Fruit fly (Drosophila melanogaster) whole organism, prepupa: ENCODE measurements around the gene sif.

Experiments used
- Blimp-1 ChIP-seq: fragments of 200-800 bp; sonication (Bioruptor generic); optimal IDR thresholded peaks from 3 replicates; lab custom pipeline; 2017; ENCODE audit warnings: missing biosample characterization, missing genetic modification characterization, mild to moderate bottlenecking, moderate library complexity, missing genetic modification reagents
- CG10631 ChIP-seq: fragments of 200-800 bp; sonication (Bioruptor generic); optimal IDR thresholded peaks from 2 replicates; lab custom pipeline; 2016; ENCODE audit warnings: missing biosample characterization, missing genetic modification characterization
- CG10669 ChIP-seq: fragments of 200-800 bp; sonication (Bioruptor generic); optimal IDR thresholded peaks from 3 replicates; lab custom pipeline; 2018; ENCODE audit warnings: missing biosample characterization, mild to moderate bottlenecking, missing genetic modification characterization, moderate library complexity
- CG11294 ChIP-seq: fragments of 200-800 bp; sonication (Bioruptor generic); IDR thresholded peaks from 2 replicates; pipeline ENCODE4 v1.3.6; 2022; ENCODE audit warnings: missing biosample characterization, missing genetic modification characterization
- CG11762 ChIP-seq: fragments of 200-800 bp; sonication (Bioruptor generic); optimal IDR thresholded peaks from 3 replicates; lab custom pipeline; 2016; ENCODE audit warnings: missing biosample characterization, missing genetic modification characterization; ENCODE audit not compliant: insufficient read depth
- CG11902 ChIP-seq: fragments of 200-800 bp; sonication (Bioruptor generic); optimal IDR thresholded peaks from 3 replicates; lab custom pipeline; 2016; ENCODE audit warnings: missing biosample characterization, missing genetic modification characterization
- CG15336 ChIP-seq: fragments of 200-800 bp; sonication (Bioruptor generic); IDR thresholded peaks from 2 replicates; pipeline ENCODE4 v1.3.6; 2022; ENCODE audit warnings: missing biosample characterization, missing genetic modification characterization
- CG1621 ChIP-seq: fragments of 200-800 bp; sonication (Bioruptor generic); optimal IDR thresholded peaks from 3 replicates; lab custom pipeline; 2018; ENCODE audit warnings: missing biosample characterization, mild to moderate bottlenecking, missing genetic modification characterization
- CG16779 ChIP-seq: fragments of 200-800 bp; sonication (Bioruptor generic); optimal IDR thresholded peaks from 3 replicates; lab custom pipeline; 2017; ENCODE audit warnings: missing biosample characterization, mild to moderate bottlenecking, missing genetic modification characterization
- CG31627 ChIP-seq: fragments of 200-800 bp; sonication (Bioruptor generic); optimal IDR thresholded peaks from 3 replicates; lab custom pipeline; 2016; ENCODE audit warnings: missing biosample characterization, missing genetic modification characterization
- CG32006 ChIP-seq: fragments of 200-800 bp; sonication (Bioruptor generic); optimal IDR thresholded peaks from 3 replicates; lab custom pipeline; 2017; ENCODE audit warnings: missing biosample characterization, mild to moderate bottlenecking, missing genetic modification characterization
- CG3919 ChIP-seq: fragments of 200-800 bp; sonication (Bioruptor generic); optimal IDR thresholded peaks from 3 replicates; lab custom pipeline; 2016; ENCODE audit warnings: missing biosample characterization, missing genetic modification characterization
- CG6163 ChIP-seq: fragments of 200-800 bp; sonication (Bioruptor generic); IDR thresholded peaks from 3 replicates; pipeline ENCODE4 v1.3.6; 2022; ENCODE audit warnings: missing biosample characterization, missing genetic modification characterization
- CG6276 ChIP-seq: fragments of 200-800 bp; sonication (Bioruptor generic); optimal IDR thresholded peaks from 2 replicates; lab custom pipeline; 2017; ENCODE audit warnings: missing biosample characterization, mild to moderate bottlenecking, missing genetic modification characterization
- CG6792 ChIP-seq: fragments of 200-800 bp; sonication (Bioruptor generic); optimal IDR thresholded peaks from 3 replicates; lab custom pipeline; 2016; ENCODE audit warnings: missing biosample characterization, missing genetic modification characterization
- CG6808 ChIP-seq: fragments of 200-800 bp; sonication (Bioruptor generic); optimal IDR thresholded peaks from 3 replicates; lab custom pipeline; 2017; ENCODE audit warnings: missing biosample characterization, missing genetic modification characterization, mild to moderate bottlenecking, moderate library complexity, missing genetic modification reagents
- CG6854 ChIP-seq: fragments of 200-800 bp; sonication (Bioruptor generic); optimal IDR thresholded peaks from 2 replicates; lab custom pipeline; 2017; ENCODE audit warnings: missing biosample characterization, mild to moderate bottlenecking, missing genetic modification characterization
- CG7368 ChIP-seq: fragments of 200-800 bp; sonication (Bioruptor generic); optimal IDR thresholded peaks from 3 replicates; lab custom pipeline; 2016; ENCODE audit warnings: missing biosample characterization, missing genetic modification characterization
- CG8119 ChIP-seq: fragments of 200-800 bp; sonication (Bioruptor generic); IDR thresholded peaks from 3 replicates; pipeline ENCODE4 v1.3.6; 2022; ENCODE audit warnings: missing biosample characterization, missing genetic modification characterization
- CG8319 ChIP-seq: fragments of 200-800 bp; sonication (Bioruptor generic); optimal IDR thresholded peaks from 3 replicates; lab custom pipeline; 2016; ENCODE audit warnings: missing biosample characterization, missing genetic modification characterization
- Eip78C ChIP-seq: fragments of 200-800 bp; sonication (Bioruptor generic); peaks from one replicate; lab custom pipeline; 2016; ENCODE audit warnings: missing biosample characterization, missing genetic modification characterization
- Ets21C ChIP-seq: fragments of 200-800 bp; sonication (Bioruptor generic); optimal IDR thresholded peaks from 3 replicates; lab custom pipeline; 2016; ENCODE audit warnings: missing biosample characterization, missing genetic modification characterization
- Ets96B ChIP-seq: fragments of 200-800 bp; optimal IDR thresholded peaks from 2 replicates; lab custom pipeline; 2019; ENCODE audit warnings: missing biosample characterization, mild to moderate bottlenecking, missing genetic modification characterization, moderate library complexity
- Gug ChIP-seq: fragments of 200-800 bp; sonication (Bioruptor generic); IDR thresholded peaks from 2 replicates; pipeline ENCODE4 v1.3.6; 2022; ENCODE audit warnings: missing biosample characterization, missing genetic modification characterization
- Hr39 ChIP-seq: fragments of 200-800 bp; sonication (Bioruptor generic); optimal IDR thresholded peaks from 2 replicates; lab custom pipeline; 2016; ENCODE audit warnings: missing biosample characterization, missing genetic modification characterization
- Lpt ChIP-seq: fragments of 200-800 bp; sonication (Bioruptor generic); optimal IDR thresholded peaks from 3 replicates; lab custom pipeline; 2016; ENCODE audit warnings: missing biosample characterization, missing genetic modification characterization
- Met ChIP-seq: fragments of 200-800 bp; sonication (Bioruptor generic); optimal IDR thresholded peaks from 3 replicates; lab custom pipeline; 2016; ENCODE audit warnings: missing biosample characterization, missing genetic modification characterization
- Smox ChIP-seq: fragments of 200-800 bp; sonication (Bioruptor generic); optimal IDR thresholded peaks from 3 replicates; lab custom pipeline; 2016; ENCODE audit warnings: missing biosample characterization, missing genetic modification characterization
- Sox102F ChIP-seq: fragments of 200-800 bp; sonication (Bioruptor generic); optimal IDR thresholded peaks from 2 replicates; lab custom pipeline; 2016; ENCODE audit warnings: missing biosample characterization, mild to moderate bottlenecking, missing genetic modification characterization
- Sox14 ChIP-seq: fragments of 200-800 bp; sonication (Bioruptor generic); optimal IDR thresholded peaks from 3 replicates; lab custom pipeline; 2016; ENCODE audit warnings: missing biosample characterization, missing genetic modification characterization
- Sox15 ChIP-seq: fragments of 200-800 bp; sonication (Bioruptor generic); optimal IDR thresholded peaks from 3 replicates; lab custom pipeline; 2016; ENCODE audit warnings: missing biosample characterization, missing genetic modification characterization
- acj6 ChIP-seq: fragments of 200-800 bp; sonication (Bioruptor generic); optimal IDR thresholded peaks from 3 replicates; lab custom pipeline; 2016; ENCODE audit warnings: missing biosample characterization, missing genetic modification characterization
- cyc ChIP-seq: fragments of 200-800 bp; sonication (Bioruptor generic); optimal IDR thresholded peaks from 3 replicates; lab custom pipeline; 2016; ENCODE audit warnings: missing biosample characterization, missing genetic modification characterization
- dac ChIP-seq: fragments of 200-800 bp; sonication (Bioruptor generic); optimal IDR thresholded peaks from 2 replicates; lab custom pipeline; 2017; ENCODE audit warnings: missing biosample characterization, mild to moderate bottlenecking, missing genetic modification characterization
- dsx ChIP-seq: fragments of 200-800 bp; optimal IDR thresholded peaks from 3 replicates; lab custom pipeline; 2019; ENCODE audit warnings: missing biosample characterization, mild to moderate bottlenecking, missing genetic modification characterization, moderate library complexity; ENCODE audit not compliant: poor library complexity, severe bottlenecking
- esn ChIP-seq: fragments of 200-800 bp; sonication (Bioruptor generic); optimal IDR thresholded peaks from 2 replicates; lab custom pipeline; 2016; ENCODE audit warnings: missing biosample characterization, mild to moderate bottlenecking, missing genetic modification characterization, moderate library complexity
- fd59A ChIP-seq: fragments of 200-800 bp; sonication (Bioruptor generic); optimal IDR thresholded peaks from 2 replicates; lab custom pipeline; 2017; ENCODE audit warnings: missing biosample characterization, mild to moderate bottlenecking, missing genetic modification characterization, missing genetic modification reagents
- fd85E ChIP-seq: fragments of 200-800 bp; sonication (Bioruptor generic); optimal IDR thresholded peaks from 3 replicates; lab custom pipeline; 2016; ENCODE audit warnings: missing biosample characterization, missing genetic modification characterization
- fkh ChIP-seq: fragments of 200-800 bp; sonication (Bioruptor generic); optimal IDR thresholded peaks from 3 replicates; lab custom pipeline; 2017; ENCODE audit warnings: missing biosample characterization, mild to moderate bottlenecking, missing genetic modification characterization, moderate library complexity
- lz ChIP-seq: fragments of 200-800 bp; sonication (Bioruptor generic); optimal IDR thresholded peaks from 3 replicates; lab custom pipeline; 2016; ENCODE audit warnings: missing biosample characterization, missing genetic modification characterization
- net ChIP-seq: fragments of 200-800 bp; sonication (Bioruptor generic); optimal IDR thresholded peaks from 3 replicates; lab custom pipeline; 2016; ENCODE audit warnings: missing biosample characterization, missing genetic modification characterization
- salr ChIP-seq, 2 experiments: fragments of 200-800 bp; sonication (Bioruptor generic); optimal IDR thresholded peaks; 3 replicates each; lab custom pipeline; 2016 to 2018; ENCODE audit warnings: missing biosample characterization in 2 of 2, missing genetic modification characterization in 2 of 2, mild to moderate bottlenecking in 1 of 2
- spab ChIP-seq: fragments of 200-800 bp; sonication (Bioruptor generic); optimal IDR thresholded peaks from 2 replicates; lab custom pipeline; 2017; ENCODE audit warnings: missing biosample characterization, mild to moderate bottlenecking, missing genetic modification characterization, missing genetic modification reagents
- ss ChIP-seq, 2 experiments: fragments of 200-800 bp; sonication (Bioruptor generic); optimal IDR thresholded peaks; 2 replicates in 1 of 2; 3 replicates in 1 of 2; lab custom pipeline; 2017 to 2018; ENCODE audit warnings: mild to moderate bottlenecking in 2 of 2, missing biosample characterization in 2 of 2, missing genetic modification characterization in 2 of 2, moderate library complexity in 1 of 2

Gene sif

dm6 chr3L:5751740-5752579, 94.2 kb downstream of the sif start, which contains the start of gene DnaJ-1 (continued):
- TF ChIP-seq CG1621 (tag; lab: Kevin White, UChicago) (peak; percentile 32), CG10669 (GFP tag; lab: Kevin White, UChicago) (no peak), CG11902 (GFP tag; lab: Kevin White, UChicago) (no peak), CG6854 (GFP tag; lab: Kevin White, UChicago) (peak; percentile 82), Ets96B (tag; lab: Kevin White, UChicago) (no peak), CG6808 (peak; percentile 55), CG8119 (GFP tag; lab: Robert Waterston, UW) (no peak), fd59A (GFP tag; lab: Kevin White, UChicago) (no peak), Sox14 (GFP tag; lab: Kevin White, UChicago) (peak; percentile 61), ss (GFP tag; optimal IDR thresholded peaks at IDR 0.05; lab: Kevin White, UChicago) (peak; percentile 69 to 84), Sox102F (GFP tag; lab: Kevin White, UChicago) (peak; percentile 54), CG10631 (GFP tag; lab: Kevin White, UChicago) (peak; percentile 18), lz (GFP tag; lab: Kevin White, UChicago) (peak; percentile 6), Smox (GFP tag; lab: Kevin White, UChicago) (no peak), CG11294 (GFP tag; lab: Robert Waterston, UW) (no peak), CG6276 (no peak), CG16779 (peak; percentile 52), Gug (GFP tag; lab: Robert Waterston, UW) (no peak), spab (GFP tag; lab: Kevin White, UChicago) (no peak), Eip78C (GFP tag; lab: Kevin White, UChicago) (peak; percentile 83)

- TF ChIP-seq dsx (GFP tag; lab: Kevin White, UChicago): no peak
- TF ChIP-seq CG8319 (GFP tag; lab: Kevin White, UChicago): no peak
- no peak for TF ChIP-seq Ets21C (GFP tag; lab: Kevin White, UChicago)
- no peak for TF ChIP-seq acj6 (GFP tag; lab: Kevin White, UChicago)
- no peak for TF ChIP-seq lz (GFP tag; lab: Kevin White, UChicago)
- no peak for TF ChIP-seq CG11762 (GFP tag; lab: Kevin White, UChicago)
- no peak for TF ChIP-seq salr (GFP tag; optimal IDR thresholded peaks at IDR 0.05; lab: Kevin White, UChicago)
- TF ChIP-seq cyc (GFP tag; lab: Kevin White, UChicago): no peak
- TF ChIP-seq CG6792 (GFP tag; lab: Kevin White, UChicago): no peak
- TF ChIP-seq CG7368: no peak
- no peak for TF ChIP-seq CG31627 (GFP tag; lab: Kevin White, UChicago)
- TF ChIP-seq fd59A (GFP tag; lab: Kevin White, UChicago): no peak
- 0 out of 3 replicates have a peak, but pooled peaks have one; percentile 38 for TF ChIP-seq CG8119 (GFP tag; lab: Robert Waterston, UW)
- no peak for TF ChIP-seq Sox102F (GFP tag; lab: Kevin White, UChicago)
- TF ChIP-seq CG6854 (GFP tag; lab: Kevin White, UChicago): peak; percentile 14
- TF ChIP-seq CG3919 (GFP tag; lab: Kevin White, UChicago): no peak
- TF ChIP-seq Lpt: no peak
- TF ChIP-seq Met (GFP tag; lab: Kevin White, UChicago): no peak
- peak; percentile 54 for TF ChIP-seq Eip78C (GFP tag; lab: Kevin White, UChicago)
- TF ChIP-seq Blimp-1 (GFP tag; lab: Kevin White, UChicago): no peak
- TF ChIP-seq CG1621 (tag; lab: Kevin White, UChicago): peak; percentile 33
- no peak for TF ChIP-seq Hr39 (GFP tag; lab: Kevin White, UChicago)
- TF ChIP-seq dac (GFP tag; lab: Kevin White, UChicago): no peak
- TF ChIP-seq CG6163: no peak
- TF ChIP-seq CG15336: no peak
- TF ChIP-seq fd85E: no peak
- TF ChIP-seq Sox15 (GFP tag; lab: Kevin White, UChicago): no peak
- TF ChIP-seq Smox (GFP tag; lab: Kevin White, UChicago): no peak
- TF ChIP-seq CG6808: peak; percentile 38
- TF ChIP-seq CG10669 (GFP tag; lab: Kevin White, UChicago): no peak
- TF ChIP-seq CG32006 (GFP tag; lab: Kevin White, UChicago): no peak
- peak; percentile 27 for TF ChIP-seq net (GFP tag; lab: Kevin White, UChicago)
- TF ChIP-seq fkh (GFP tag; lab: Kevin White, UChicago): no peak
- TF ChIP-seq esn (GFP tag; lab: Kevin White, UChicago): no peak
- TF ChIP-seq CG11902 (GFP tag; lab: Kevin White, UChicago): no peak
- no peak for TF ChIP-seq CG10631 (GFP tag; lab: Kevin White, UChicago)
- no peak for TF ChIP-seq CG11294 (GFP tag; lab: Robert Waterston, UW)
These were observed 95.3 kb downstream of the sif start, which contains the start of gene Usp47 for dm6 chr3L:5752903-5753604. Gene Usp47 (plus strand): TSS chr3L:5752973.
